Worm (Caenorhabditis elegans): ENCODE data around the gene W04D12.1.

- TF ChIP-seq tbx-2 (tag; optimal IDR thresholded peaks at IDR 0.05) (peak; percentile 14), F13H6.1 (tag; optimal IDR thresholded peaks at IDR 0.05) (no peak), pax-1 (tag; optimal IDR thresholded peaks at IDR 0.05) (no peak), hlh-30 (tag; optimal IDR thresholded peaks at IDR 0.05; ENCODE audit: insufficient read depth) (no peak)
Measured at ce11 chrIII:5853240-5853639, 16.5 kb downstream of the W04D12.1 start, which contains the start of gene ddx-23.

Measured in whole organism, late embryonic.